Worm (Caenorhabditis elegans): Measurements from ENCODE around the gene R10H10.4.

Gene R10H10.4

ce11 chrIV:10425129-10425528 is 30.4 kb upstream of the R10H10.4 start (continued):
- TF ChIP-seq crh-2 (tag; optimal IDR thresholded peaks at IDR 0.05) (peak; percentile 6), nhr-23 (tag; optimal IDR thresholded peaks at IDR 0.05) (no peak), skn-1 (tag; optimal IDR thresholded peaks at IDR 0.05) (no peak), alr-1 (tag; optimal IDR thresholded peaks at IDR 0.05) (no peak), mab-5 (tag; optimal IDR thresholded peaks at IDR 0.05) (no peak), mbf-1 (tag; optimal IDR thresholded peaks at IDR 0.05) (no peak), F13H6.1 (tag; optimal IDR thresholded peaks at IDR 0.05) (peak; percentile 24)

ce11 chrIV:10424535-10424934 is 29.8 kb upstream of the R10H10.4 start, which contains the start of gene F13B12.1:
Gene F13B12.1 (minus strand): TSS chrIV:10424635.
- no peak for TF ChIP-seq skn-1 (tag; optimal IDR thresholded peaks at IDR 0.05)

ce11 chrIV:10422230-10422629 is 27.5 kb upstream of the R10H10.4 start:
- TF ChIP-seq F13H6.1 (tag; optimal IDR thresholded peaks at IDR 0.05) (peak; percentile 38), Y55F3AM.14 (GFP tag; optimal IDR thresholded peaks at IDR 0.05) (no peak)

- TF ChIP-seq nhr-23 (tag; optimal IDR thresholded peaks at IDR 0.05) (no peak), nhr-129 (tag; optimal IDR thresholded peaks at IDR 0.05) (peak; percentile 18), blmp-1 (tag; optimal IDR thresholded peaks at IDR 0.05; ENCODE audit: insufficient read depth) (peak; percentile 41)
Observed at ce11 chrIV:10421256-10421655, 26.5 kb upstream of the R10H10.4 start.

- TF ChIP-seq ceh-16 (tag; optimal IDR thresholded peaks at IDR 0.05) (no peak), fos-1 (tag; optimal IDR thresholded peaks at IDR 0.05) (peak; percentile 71)
Observed at ce11 chrIV:10420440-10420839, 25.7 kb upstream of the R10H10.4 start.

ce11 chrIV:10419896-10420295 is 25.1 kb upstream of the R10H10.4 start:
- TF ChIP-seq mab-5 (tag; optimal IDR thresholded peaks at IDR 0.05) (peak; percentile 12), Y55F3AM.14 (GFP tag; optimal IDR thresholded peaks at IDR 0.05) (peak; percentile 1), R02D3.7 (tag; optimal IDR thresholded peaks at IDR 0.05) (no peak), lin-39 (tag; optimal IDR thresholded peaks at IDR 0.05) (no peak), nhr-21 (tag; optimal IDR thresholded peaks at IDR 0.05) (no peak), crh-2 (tag; optimal IDR thresholded peaks at IDR 0.05) (no peak), nhr-129 (tag; optimal IDR thresholded peaks at IDR 0.05) (peak; percentile 18), sem-4 (tag; optimal IDR thresholded peaks at IDR 0.05) (no peak), sma-3 (GFP tag; optimal IDR thresholded peaks at IDR 0.05) (no peak), egl-27 (tag; optimal IDR thresholded peaks at IDR 0.05) (no peak), nhr-25 (tag; optimal IDR thresholded peaks at IDR 0.05) (peak; percentile 32), unc-55 (GFP tag; optimal IDR thresholded peaks at IDR 0.05) (peak; percentile 24), blmp-1 (tag; optimal IDR thresholded peaks at IDR 0.05; ENCODE audit: insufficient read depth) (no peak), aly-2 (tag; optimal IDR thresholded peaks at IDR 0.05) (no peak), gmeb-1 (tag; optimal IDR thresholded peaks at IDR 0.05) (no peak), sma-9 (GFP tag; optimal IDR thresholded peaks at IDR 0.05) (no peak), sma-9 (tag; optimal IDR thresholded peaks at IDR 0.05) (no peak), nhr-237 (tag; optimal IDR thresholded peaks at IDR 0.05) (no peak), dmd-4 (tag; optimal IDR thresholded peaks at IDR 0.05) (no peak), ama-1 (optimal IDR thresholded peaks at IDR 0.05) (no peak), unc-39 (tag; optimal IDR thresholded peaks at IDR 0.05) (no peak), ztf-4 (tag; optimal IDR thresholded peaks at IDR 0.05) (no peak), unc-62 (GFP tag; optimal IDR thresholded peaks at IDR 0.05) (no peak), nhr-11 (tag; optimal IDR thresholded peaks at IDR 0.05) (no peak), elt-1 (tag; optimal IDR thresholded peaks at IDR 0.05) (no peak), lin-11 (tag; optimal IDR thresholded peaks at IDR 0.05) (no peak), nhr-12 (tag; optimal IDR thresholded peaks at IDR 0.05) (no peak), nhr-10 (tag; optimal IDR thresholded peaks at IDR 0.05) (no peak), C34F6.9 (tag; optimal IDR thresholded peaks at IDR 0.05) (peak; percentile 44), nhr-6 (tag; optimal IDR thresholded peaks at IDR 0.05) (no peak), peb-1 (tag; optimal IDR thresholded peaks at IDR 0.05) (no peak), skn-1 (tag; optimal IDR thresholded peaks at IDR 0.05) (no peak), F13H6.1 (tag; optimal IDR thresholded peaks at IDR 0.05) (no peak), alr-1 (tag; optimal IDR thresholded peaks at IDR 0.05) (no peak), ceh-16 (tag; optimal IDR thresholded peaks at IDR 0.05) (no peak), mdl-1 (tag; optimal IDR thresholded peaks at IDR 0.05) (no peak), nhr-23 (tag; optimal IDR thresholded peaks at IDR 0.05) (no peak), ztf-11 (tag; optimal IDR thresholded peaks at IDR 0.05) (no peak), lsy-2 (tag; optimal IDR thresholded peaks at IDR 0.05) (no peak), mbf-1 (tag; optimal IDR thresholded peaks at IDR 0.05) (no peak), lin-13 (GFP tag; optimal IDR thresholded peaks at IDR 0.05) (no peak), fos-1 (tag; optimal IDR thresholded peaks at IDR 0.05) (no peak), ceh-82 (tag; optimal IDR thresholded peaks at IDR 0.05) (no peak)

All from whole organism, L2 larva.